Fruit fly (Drosophila melanogaster) whole organism, prepupa: ENCODE results near the gene CG42759.

Experiments used
- Blimp-1 ChIP-seq: fragments of 200-800 bp; sonication (Bioruptor generic); optimal IDR thresholded peaks from 3 replicates; lab custom pipeline; 2017; ENCODE audit warnings: missing biosample characterization, missing genetic modification characterization, mild to moderate bottlenecking, moderate library complexity, missing genetic modification reagents
- CG16779 ChIP-seq: fragments of 200-800 bp; sonication (Bioruptor generic); optimal IDR thresholded peaks from 3 replicates; lab custom pipeline; 2017; ENCODE audit warnings: missing biosample characterization, mild to moderate bottlenecking, missing genetic modification characterization
- Eip78C ChIP-seq: fragments of 200-800 bp; sonication (Bioruptor generic); peaks from one replicate; lab custom pipeline; 2016; ENCODE audit warnings: missing biosample characterization, missing genetic modification characterization
- Hr39 ChIP-seq: fragments of 200-800 bp; sonication (Bioruptor generic); optimal IDR thresholded peaks from 2 replicates; lab custom pipeline; 2016; ENCODE audit warnings: missing biosample characterization, missing genetic modification characterization
- Lpt ChIP-seq: fragments of 200-800 bp; sonication (Bioruptor generic); optimal IDR thresholded peaks from 3 replicates; lab custom pipeline; 2016; ENCODE audit warnings: missing biosample characterization, missing genetic modification characterization
- Sox102F ChIP-seq: fragments of 200-800 bp; sonication (Bioruptor generic); optimal IDR thresholded peaks from 2 replicates; lab custom pipeline; 2016; ENCODE audit warnings: missing biosample characterization, mild to moderate bottlenecking, missing genetic modification characterization
- acj6 ChIP-seq: fragments of 200-800 bp; sonication (Bioruptor generic); optimal IDR thresholded peaks from 3 replicates; lab custom pipeline; 2016; ENCODE audit warnings: missing biosample characterization, missing genetic modification characterization
- fd59A ChIP-seq: fragments of 200-800 bp; sonication (Bioruptor generic); optimal IDR thresholded peaks from 2 replicates; lab custom pipeline; 2017; ENCODE audit warnings: missing biosample characterization, mild to moderate bottlenecking, missing genetic modification characterization, missing genetic modification reagents
- fkh ChIP-seq: fragments of 200-800 bp; sonication (Bioruptor generic); optimal IDR thresholded peaks from 3 replicates; lab custom pipeline; 2017; ENCODE audit warnings: missing biosample characterization, mild to moderate bottlenecking, missing genetic modification characterization, moderate library complexity
- svp ChIP-seq: fragments of 200-800 bp; sonication (Bioruptor generic); peaks from one replicate; lab custom pipeline; 2016; ENCODE audit warnings: missing biosample characterization, missing genetic modification characterization

dm6 chr3R:10134341-10134668 is 8.6 kb upstream of the CG42759 start:
- TF ChIP-seq svp (no peak), fkh (GFP tag; lab: Kevin White, UChicago) (no peak), Sox102F (GFP tag; lab: Kevin White, UChicago) (no peak), acj6 (GFP tag; lab: Kevin White, UChicago) (no peak), Hr39 (no peak), CG16779 (tag; lab: Kevin White, UChicago) (no peak), Blimp-1 (no peak), Lpt (GFP tag; lab: Kevin White, UChicago) (no peak), fd59A (GFP tag; lab: Kevin White, UChicago) (no peak), Eip78C (GFP tag; lab: Kevin White, UChicago) (peak; percentile 47)
